Worm (Caenorhabditis elegans) whole organism, late embryonic: Measurements from ENCODE around the gene srj-42.

Experiments used
- fkh-10 ChIP-seq: fragments of 150-350 bp; optimal IDR thresholded peaks from 2 replicates; lab custom pipeline; 2014; ENCODE audit warnings: missing biosample characterization, missing genetic modification reagents, missing genetic modification characterization
- nhr-11 ChIP-seq: fragments of 150-350 bp; optimal IDR thresholded peaks from 2 replicates; lab custom pipeline; 2014; ENCODE audit warnings: missing biosample characterization, missing genetic modification characterization

DNA sequence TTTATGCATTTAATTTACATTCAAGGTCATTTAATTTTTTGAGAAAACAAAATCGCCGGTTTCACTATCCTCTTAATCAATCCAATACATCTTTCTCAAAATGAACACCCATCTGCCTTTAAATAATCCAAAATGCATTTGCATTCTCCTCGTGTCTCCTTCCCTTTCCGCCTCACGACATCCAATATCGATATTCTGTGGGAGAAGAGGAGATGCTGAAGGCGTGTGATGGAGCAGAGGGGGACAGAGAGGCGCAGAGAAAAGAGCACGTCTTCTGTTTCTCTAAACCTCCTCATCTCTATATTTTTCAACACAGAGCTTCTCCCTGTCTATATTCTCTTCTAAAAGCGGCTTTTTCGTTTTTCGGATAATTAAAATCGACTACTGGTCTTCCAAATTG is 7.5 kb upstream of the srj-42 start, which contains the start of gene Y73F8A.5:
- TF ChIP-seq fkh-10 (GFP tag; lab: Kevin White, UChicago) (no peak), nhr-11 (no peak)
